Worm (Caenorhabditis elegans): ENCODE data around the gene uaf-1.
A peak's percentile ranks its signal among the peaks of the same experiment; 100 is the strongest.

Gene uaf-1

ce11 chrIII:1037173-1037572 is 39.2 kb downstream of the uaf-1 start, which contains the start of the genes chin-1 and BE0003N10.1:
TSS of gene chin-1 (minus strand) at chrIII:1037212.
TSS of gene BE0003N10.1 (plus strand) at chrIII:1037492.
- TF ChIP-seq lin-13 (GFP tag; optimal IDR thresholded peaks at IDR 0.05) (peak; percentile 21), lsy-2 (tag; optimal IDR thresholded peaks at IDR 0.05) (peak; percentile 70 to 76), F16B12.6 (tag; optimal IDR thresholded peaks at IDR 0.05) (peak; percentile 42), efl-3 (GFP tag; optimal IDR thresholded peaks at IDR 0.05) (no peak), snu-23 (GFP tag; optimal IDR thresholded peaks at IDR 0.05) (peak; percentile 65), unc-86 (tag; optimal IDR thresholded peaks at IDR 0.05) (no peak), egl-13 (tag; optimal IDR thresholded peaks at IDR 0.05) (no peak), isw-1 (GFP tag; IDR thresholded peaks at IDR 0.05) (peak; percentile 59), dsc-1 (tag; optimal IDR thresholded peaks at IDR 0.05) (no peak), lin-15B (tag; optimal IDR thresholded peaks at IDR 0.05) (peak; percentile 23), lin-14 (GFP tag; optimal IDR thresholded peaks at IDR 0.05) (peak; percentile 41), aly-2 (tag; optimal IDR thresholded peaks at IDR 0.05) (peak; percentile 7), lin-35 (GFP tag; optimal IDR thresholded peaks at IDR 0.05) (peak; percentile 61 to 66), mep-1 (tag; optimal IDR thresholded peaks at IDR 0.05) (peak; percentile 85), blmp-1 (tag; optimal IDR thresholded peaks at IDR 0.05) (peak; percentile 39), lin-39 (tag; optimal IDR thresholded peaks at IDR 0.05) (peak; percentile 85), ama-1 (optimal IDR thresholded peaks at IDR 0.05) (no peak), nhr-28 (tag; optimal IDR thresholded peaks at IDR 0.05) (no peak), ceh-82 (tag; optimal IDR thresholded peaks at IDR 0.05) (peak; percentile 38 to 71 (median 41)), nhr-90 (tag; optimal IDR thresholded peaks at IDR 0.05; ENCODE audit: poor library complexity) (peak; percentile 42), nhr-76 (tag; optimal IDR thresholded peaks at IDR 0.05) (no peak), unc-62 (GFP tag; optimal IDR thresholded peaks at IDR 0.05) (no peak), nhr-71 (tag; optimal IDR thresholded peaks at IDR 0.05) (peak; percentile 72), nhr-19 (GFP tag; conservative IDR thresholded peaks at IDR 0.05) (peak; percentile 52), ets-5 (GFP tag; IDR thresholded peaks at IDR 0.05) (no peak), skn-1 (tag; optimal IDR thresholded peaks at IDR 0.05) (no peak), C16A3.4 (tag; optimal IDR thresholded peaks at IDR 0.05) (peak; percentile 12), efl-1 (optimal IDR thresholded peaks at IDR 0.05) (peak; percentile 47 to 70), efl-1 (GFP tag; optimal IDR thresholded peaks at IDR 0.05 in 1 of 2) (peak; percentile 67 to 97), pag-3 (tag; optimal IDR thresholded peaks at IDR 0.05; ENCODE audit: borderline replicate concordance, insufficient read depth) (no peak), fos-1 (tag; optimal IDR thresholded peaks at IDR 0.05) (no peak), dpl-1 (GFP tag; optimal IDR thresholded peaks at IDR 0.05) (peak; percentile 47 to 74 (median 69)), C04F5.9 (tag; optimal IDR thresholded peaks at IDR 0.05) (peak; percentile 27), zag-1 (tag; optimal IDR thresholded peaks at IDR 0.05) (no peak), tbx-2 (tag; optimal IDR thresholded peaks at IDR 0.05) (peak; percentile 54), rnt-1 (tag; optimal IDR thresholded peaks at IDR 0.05) (peak; percentile 67), pax-3 (tag; optimal IDR thresholded peaks at IDR 0.05) (no peak), fkh-8 (tag; optimal IDR thresholded peaks at IDR 0.05) (no peak), irx-1 (tag; optimal IDR thresholded peaks at IDR 0.05) (peak; percentile 24), swsn-7 (tag; optimal IDR thresholded peaks at IDR 0.05) (peak; percentile 55), xbp-1 (tag; optimal IDR thresholded peaks at IDR 0.05) (peak; percentile 61), nhr-20 (tag; optimal IDR thresholded peaks at IDR 0.05) (peak; percentile 26), Y116A8C.19 (tag; optimal IDR thresholded peaks at IDR 0.05; ENCODE audit: borderline replicate concordance) (no peak), nhr-85 (tag) (peak; percentile 82)

ce11 chrIII:1034853-1035252 is 41.5 kb downstream of the uaf-1 start:
- no peak for TF ChIP-seq efl-1 (optimal IDR thresholded peaks at IDR 0.05)
- peak in 1 of 2 experiments; percentile 88 for TF ChIP-seq efl-1 (GFP tag; optimal IDR thresholded peaks at IDR 0.05 in 1 of 2)
- no peak for TF ChIP-seq ces-1 (GFP tag; optimal IDR thresholded peaks at IDR 0.05)
